Fruit fly (Drosophila melanogaster) whole organism, prepupa: ENCODE results near the gene Scp2.

Experiments
- Blimp-1 ChIP-seq: fragments of 200-800 bp; sonication (Bioruptor generic); optimal IDR thresholded peaks from 3 replicates; lab custom pipeline; 2017; ENCODE audit warnings: missing biosample characterization, missing genetic modification characterization, mild to moderate bottlenecking, moderate library complexity, missing genetic modification reagents
- CG11902 ChIP-seq: fragments of 200-800 bp; sonication (Bioruptor generic); optimal IDR thresholded peaks from 3 replicates; lab custom pipeline; 2016; ENCODE audit warnings: missing biosample characterization, missing genetic modification characterization
- CG16779 ChIP-seq: fragments of 200-800 bp; sonication (Bioruptor generic); optimal IDR thresholded peaks from 3 replicates; lab custom pipeline; 2017; ENCODE audit warnings: missing biosample characterization, mild to moderate bottlenecking, missing genetic modification characterization
- Eip75B ChIP-seq: fragments of 200-800 bp; sonication (Bioruptor generic); optimal IDR thresholded peaks from 3 replicates; lab custom pipeline; 2016; ENCODE audit warnings: missing biosample characterization, missing genetic modification characterization
- Eip93F ChIP-seq: fragments of 200-800 bp; sonication (Bioruptor generic); optimal IDR thresholded peaks from 2 replicates; lab custom pipeline; 2016; ENCODE audit warnings: missing biosample characterization, mild to moderate bottlenecking, missing genetic modification characterization
- Gug ChIP-seq: fragments of 200-800 bp; sonication (Bioruptor generic); IDR thresholded peaks from 2 replicates; pipeline ENCODE4 v1.3.6; 2022; ENCODE audit warnings: missing biosample characterization, missing genetic modification characterization
- Hr4 ChIP-seq: fragments of 200-800 bp; sonication (Bioruptor generic); optimal IDR thresholded peaks from 3 replicates; lab custom pipeline; 2016; ENCODE audit warnings: missing biosample characterization, missing genetic modification characterization
- Sox102F ChIP-seq: fragments of 200-800 bp; sonication (Bioruptor generic); optimal IDR thresholded peaks from 2 replicates; lab custom pipeline; 2016; ENCODE audit warnings: missing biosample characterization, mild to moderate bottlenecking, missing genetic modification characterization
- dsx ChIP-seq: fragments of 200-800 bp; optimal IDR thresholded peaks from 3 replicates; lab custom pipeline; 2019; ENCODE audit warnings: missing biosample characterization, mild to moderate bottlenecking, missing genetic modification characterization, moderate library complexity; ENCODE audit not compliant: poor library complexity, severe bottlenecking
- eg ChIP-seq: fragments of 200-800 bp; sonication (Bioruptor generic); IDR thresholded peaks from 3 replicates; pipeline ENCODE4 v1.3.6; 2022; ENCODE audit warnings: missing biosample characterization, missing genetic modification characterization
- lz ChIP-seq: fragments of 200-800 bp; sonication (Bioruptor generic); optimal IDR thresholded peaks from 3 replicates; lab custom pipeline; 2016; ENCODE audit warnings: missing biosample characterization, missing genetic modification characterization
- spab ChIP-seq: fragments of 200-800 bp; sonication (Bioruptor generic); optimal IDR thresholded peaks from 2 replicates; lab custom pipeline; 2017; ENCODE audit warnings: missing biosample characterization, mild to moderate bottlenecking, missing genetic modification characterization, missing genetic modification reagents

dm6 chr3R:16564775-16565174 lies 18.7 kb downstream of the Scp2 start:
- TF ChIP-seq Gug, result no peak
- TF ChIP-seq Eip75B (GFP tag; lab: Kevin White, UChicago), result no peak
- TF ChIP-seq Eip93F (GFP tag; lab: Kevin White, UChicago), result no peak
- TF ChIP-seq Hr4, result no peak
- no peak for TF ChIP-seq CG16779 (tag; lab: Kevin White, UChicago)
- no peak for TF ChIP-seq Sox102F (GFP tag; lab: Kevin White, UChicago)
- TF ChIP-seq lz, result no peak
- TF ChIP-seq eg, result no peak
- TF ChIP-seq dsx (GFP tag; lab: Kevin White, UChicago), result no peak
- no peak for TF ChIP-seq CG11902 (GFP tag; lab: Kevin White, UChicago)
- no peak for TF ChIP-seq spab (GFP tag; lab: Kevin White, UChicago)
- no peak for TF ChIP-seq Blimp-1
